Worm (Caenorhabditis elegans) whole organism, midembryonic: ENCODE results near the gene gst-35.

Experiments
- cog-1 ChIP-seq: sonication (generic microtip); optimal IDR thresholded peaks from 2 replicates; lab custom pipeline; 2016; ENCODE audit warnings: missing genetic modification characterization, missing compliant biosample characterization
- flt-1 ChIP-seq: fragments of 200-800 bp; sonication (Bioruptor generic); IDR thresholded peaks from 2 replicates; pipeline ENCODE4 v1.3.6; 2022; ENCODE audit warnings: missing genetic modification characterization, missing compliant biosample characterization
- klf-2 ChIP-seq: fragments of 200-800 bp; sonication (Bioruptor generic); conservative IDR thresholded peaks from 2 replicates; pipeline ENCODE4 v1.3.6; 2022; ENCODE audit warnings: missing genetic modification reagents, missing genetic modification characterization, missing compliant biosample characterization
- med-1 ChIP-seq: sonication (generic microtip); optimal IDR thresholded peaks from 2 replicates; lab custom pipeline; 2017; ENCODE audit warnings: missing genetic modification characterization, mild to moderate bottlenecking, missing compliant biosample characterization, antibody characterized with exemption, missing genetic modification reagents; ENCODE audit not compliant: insufficient read depth
- ref-1 ChIP-seq: fragments of 200-800 bp; sonication (Bioruptor generic); conservative IDR thresholded peaks from 2 replicates; pipeline ENCODE4 v1.3.6; 2022; ENCODE audit warnings: missing genetic modification reagents, missing genetic modification characterization, missing compliant biosample characterization
- tab-1 ChIP-seq: fragments of 200-800 bp; sonication (Bioruptor generic); IDR thresholded peaks from 2 replicates; pipeline ENCODE4 v1.3.6; 2022; ENCODE audit warnings: missing genetic modification characterization, missing compliant biosample characterization
- ztf-23 ChIP-seq: fragments of 200-800 bp; sonication (Bioruptor generic); IDR thresholded peaks from 2 replicates; pipeline ENCODE4 v1.3.6; 2022; ENCODE audit warnings: missing genetic modification reagents, missing genetic modification characterization, missing compliant biosample characterization
- ztf-29 ChIP-seq: fragments of 200-800 bp; sonication (Bioruptor generic); IDR thresholded peaks from 2 replicates; pipeline ENCODE4 v1.3.6; 2022; ENCODE audit warnings: missing genetic modification reagents, missing genetic modification characterization, missing compliant biosample characterization

- TF ChIP-seq ztf-29 (GFP tag; lab: Robert Waterston, UW) (no peak), klf-2 (GFP tag; lab: Robert Waterston, UW) (no peak), ref-1 (GFP tag; lab: Robert Waterston, UW) (no peak), med-1 (no peak), ztf-23 (GFP tag; lab: Robert Waterston, UW) (no peak), flt-1 (GFP tag; lab: Robert Waterston, UW) (no peak), cog-1 (tag; lab: Kevin White, UChicago) (no peak), tab-1 (no peak)
These were observed 22.4 kb upstream of the gst-35 start for ce11 chrII:15207562-15207961.
